Worm (Caenorhabditis elegans): Measurements from ENCODE around the gene rev-1.

rev-1 gene

DNA sequence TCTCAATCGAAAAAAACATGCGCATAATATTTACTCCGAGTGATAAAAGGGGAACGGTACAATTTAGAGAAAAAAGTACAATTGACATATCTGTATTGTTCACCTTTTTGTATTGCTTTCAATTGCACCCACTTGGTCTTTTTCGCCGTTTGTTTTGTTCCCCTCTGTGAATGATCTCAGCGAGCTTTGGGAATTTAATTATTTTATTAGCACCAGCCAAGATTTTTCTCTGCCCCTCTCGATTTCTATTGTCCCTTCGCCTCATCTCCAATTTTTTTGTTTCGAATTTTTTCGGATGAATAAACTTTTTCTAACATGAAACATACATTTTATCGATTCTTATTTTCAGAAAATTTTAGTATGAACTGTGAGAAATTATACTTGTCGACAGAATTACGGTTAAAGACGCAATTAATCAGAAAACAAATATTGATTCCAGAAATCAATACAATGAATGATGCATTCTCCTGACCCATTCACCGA, at the start of gene rev-1:
rev-1 (plus strand) TSS at position 433 of the 483 bp plus-strand sequence.
- TF ChIP-seq flt-1 (GFP tag; IDR thresholded peaks at IDR 0.05) (no peak), klf-2 (GFP tag; conservative IDR thresholded peaks at IDR 0.05) (no peak), ref-1 (GFP tag; conservative IDR thresholded peaks at IDR 0.05) (no peak), med-1 (GFP tag; optimal IDR thresholded peaks at IDR 0.05; ENCODE audit: insufficient read depth) (no peak), ztf-23 (GFP tag; IDR thresholded peaks at IDR 0.05) (no peak), ztf-29 (GFP tag; IDR thresholded peaks at IDR 0.05) (no peak), cog-1 (tag; optimal IDR thresholded peaks at IDR 0.05) (no peak), tab-1 (GFP tag; IDR thresholded peaks at IDR 0.05) (no peak), T22C8.4 (GFP tag; IDR thresholded peaks at IDR 0.05) (no peak)

DNA sequence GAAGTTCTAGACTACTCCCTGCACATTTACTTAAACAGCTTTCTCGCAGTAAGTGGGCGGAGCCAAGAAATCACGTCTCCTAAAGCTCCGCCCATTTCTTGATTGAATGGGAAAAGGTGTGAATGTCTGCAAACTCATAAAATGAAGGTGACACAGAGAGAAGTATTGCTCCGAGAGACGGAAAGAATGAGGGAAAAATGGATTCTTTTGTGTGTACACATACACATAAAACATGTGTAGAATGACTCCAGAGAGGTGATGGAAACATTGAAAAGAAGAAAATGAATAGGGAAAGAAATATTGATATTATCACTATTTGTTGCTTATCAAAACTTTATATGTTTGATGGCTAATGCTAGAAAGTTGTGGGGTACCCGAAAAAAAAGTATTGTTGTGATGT, 48.9 kb upstream of the rev-1 start:
- no peak for TF ChIP-seq cog-1 (tag; optimal IDR thresholded peaks at IDR 0.05)
- no peak for TF ChIP-seq ztf-29 (GFP tag; IDR thresholded peaks at IDR 0.05)
- no peak for TF ChIP-seq med-1 (GFP tag; optimal IDR thresholded peaks at IDR 0.05; ENCODE audit: insufficient read depth)
- TF ChIP-seq T22C8.4 (GFP tag; IDR thresholded peaks at IDR 0.05), result no peak
- TF ChIP-seq ztf-23 (GFP tag; IDR thresholded peaks at IDR 0.05), result no peak
- TF ChIP-seq klf-2 (GFP tag; conservative IDR thresholded peaks at IDR 0.05), result no peak
- TF ChIP-seq ref-1 (GFP tag; conservative IDR thresholded peaks at IDR 0.05), result no peak
- no peak for TF ChIP-seq flt-1 (GFP tag; IDR thresholded peaks at IDR 0.05)
- TF ChIP-seq tab-1 (GFP tag; IDR thresholded peaks at IDR 0.05), result no peak

DNA sequence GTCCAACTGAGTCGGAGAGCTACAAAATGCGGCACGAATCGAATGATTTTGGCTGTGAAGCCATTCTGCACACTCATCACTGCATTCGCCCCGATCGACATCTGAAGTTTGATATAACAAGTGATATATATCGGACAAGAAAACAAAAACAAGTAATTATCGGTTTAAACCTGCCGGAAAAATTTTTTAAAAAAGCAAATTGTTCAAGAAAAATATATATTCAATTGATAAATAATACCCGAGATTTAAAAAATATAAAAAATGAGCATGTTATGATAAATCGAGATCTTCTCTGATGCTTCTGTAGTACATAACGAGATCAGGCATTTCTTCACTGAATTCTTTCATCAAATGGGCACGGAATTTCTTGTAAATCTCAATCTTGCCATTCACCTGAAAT, 46.7 kb upstream of the rev-1 start, which contains the start of gene T09A5.5:
T09A5.5 (minus strand) TSS at position 101 of the 400 bp plus-strand sequence.
- no peak for TF ChIP-seq ref-1 (GFP tag; conservative IDR thresholded peaks at IDR 0.05)
- no peak for TF ChIP-seq cog-1 (tag; optimal IDR thresholded peaks at IDR 0.05)
- no peak for TF ChIP-seq klf-2 (GFP tag; conservative IDR thresholded peaks at IDR 0.05)
- TF ChIP-seq tab-1 (GFP tag; IDR thresholded peaks at IDR 0.05), result no peak
- TF ChIP-seq flt-1 (GFP tag; IDR thresholded peaks at IDR 0.05), result no peak
- TF ChIP-seq med-1 (GFP tag; optimal IDR thresholded peaks at IDR 0.05; ENCODE audit: insufficient read depth), result no peak
- TF ChIP-seq T22C8.4 (GFP tag; IDR thresholded peaks at IDR 0.05), result no peak
- TF ChIP-seq ztf-23 (GFP tag; IDR thresholded peaks at IDR 0.05), result no peak
- no peak for TF ChIP-seq ztf-29 (GFP tag; IDR thresholded peaks at IDR 0.05)

DNA sequence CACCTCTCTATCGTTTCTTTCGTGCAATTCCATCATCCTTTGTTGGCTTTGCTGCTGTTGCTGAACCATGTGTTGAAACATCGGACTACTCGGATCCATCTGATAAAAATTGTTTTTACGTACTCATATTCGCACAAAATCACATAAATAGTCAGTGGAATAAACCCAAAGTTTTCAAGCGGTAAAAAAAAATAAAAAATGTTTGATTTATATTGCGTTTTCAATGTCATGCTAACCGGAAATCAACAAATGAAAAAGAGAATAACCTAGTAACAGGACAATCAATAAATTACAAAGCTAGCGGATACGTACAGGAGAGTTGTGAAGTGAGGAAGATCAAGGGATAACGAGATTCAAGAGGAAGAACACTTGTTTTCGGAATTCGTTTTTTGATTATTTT, 45.5 kb upstream of the rev-1 start, which contains the start of gene mdt-10:
mdt-10 (minus strand) TSS at position 101 of the 400 bp plus-strand sequence.
- TF ChIP-seq ztf-23 (GFP tag; IDR thresholded peaks at IDR 0.05), result no peak
- no peak for TF ChIP-seq flt-1 (GFP tag; IDR thresholded peaks at IDR 0.05)
- no peak for TF ChIP-seq tab-1 (GFP tag; IDR thresholded peaks at IDR 0.05)

- no peak for TF ChIP-seq flt-1 (GFP tag; IDR thresholded peaks at IDR 0.05)
- TF ChIP-seq tab-1 (GFP tag; IDR thresholded peaks at IDR 0.05), result no peak
- TF ChIP-seq ref-1 (GFP tag; conservative IDR thresholded peaks at IDR 0.05), result no peak
- TF ChIP-seq cog-1 (tag; optimal IDR thresholded peaks at IDR 0.05), result no peak
- no peak for TF ChIP-seq klf-2 (GFP tag; conservative IDR thresholded peaks at IDR 0.05)
- TF ChIP-seq ztf-29 (GFP tag; IDR thresholded peaks at IDR 0.05), result no peak
- no peak for TF ChIP-seq ztf-23 (GFP tag; IDR thresholded peaks at IDR 0.05)
- no peak for TF ChIP-seq med-1 (GFP tag; optimal IDR thresholded peaks at IDR 0.05; ENCODE audit: insufficient read depth)
- TF ChIP-seq T22C8.4 (GFP tag; IDR thresholded peaks at IDR 0.05), result no peak
Measured at ce11 chrII:7855619-7856018, 44.8 kb upstream of the rev-1 start, which contains the start of gene mdmh-35. Gene mdmh-35 (minus strand): TSS chrII:7855719.

- TF ChIP-seq ztf-29 (GFP tag; IDR thresholded peaks at IDR 0.05), result no peak; the same call in 1 of the 2 replicates
- TF ChIP-seq flt-1 (GFP tag; IDR thresholded peaks at IDR 0.05), result peak; percentile 48; the same call in 1 of the 2 replicates
- no peak for TF ChIP-seq klf-2 (GFP tag; conservative IDR thresholded peaks at IDR 0.05)
- 0 out of 2 replicates have a peak, but pooled peaks have one; percentile 35 for TF ChIP-seq ztf-23 (GFP tag; IDR thresholded peaks at IDR 0.05)
- no peak for TF ChIP-seq ref-1 (GFP tag; conservative IDR thresholded peaks at IDR 0.05)
- peak; percentile 22 for TF ChIP-seq cog-1 (tag; optimal IDR thresholded peaks at IDR 0.05)
- TF ChIP-seq tab-1 (GFP tag; IDR thresholded peaks at IDR 0.05), result no peak
- no peak for TF ChIP-seq T22C8.4 (GFP tag; IDR thresholded peaks at IDR 0.05)
- TF ChIP-seq med-1 (GFP tag; optimal IDR thresholded peaks at IDR 0.05; ENCODE audit: insufficient read depth), result no peak
Measured at ce11 chrII:7857485-7858010, 42.9 kb upstream of the rev-1 start, which contains the start of the genes cec-3 and T09A5.15. Gene cec-3 (minus strand): TSS chrII:7857600. Gene T09A5.15 (plus strand): TSS chrII:7857960.

DNA sequence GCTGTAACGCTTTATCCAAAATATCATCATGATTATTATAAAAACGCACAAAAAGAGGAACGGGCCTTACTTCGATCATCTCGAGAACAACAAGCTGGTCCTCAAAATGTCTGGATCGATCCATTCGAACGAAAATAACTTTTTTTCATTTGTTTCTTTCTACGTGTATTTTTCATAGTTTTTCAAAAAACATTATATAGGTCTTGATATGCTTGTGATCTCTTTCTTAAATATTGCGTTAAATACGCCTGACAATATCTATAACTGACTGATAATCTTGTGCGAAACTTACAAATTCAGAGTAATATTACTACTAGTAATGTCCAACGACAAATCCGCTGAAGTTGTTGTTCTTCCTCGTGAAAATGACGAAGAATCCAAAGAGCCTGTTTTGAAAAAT, 42.3 kb upstream of the rev-1 start, which contains the start of gene sds-22:
sds-22 (plus strand) TSS at position 301 of the 400 bp plus-strand sequence.
- no peak for TF ChIP-seq ref-1 (GFP tag; conservative IDR thresholded peaks at IDR 0.05)
- TF ChIP-seq ztf-29 (GFP tag; IDR thresholded peaks at IDR 0.05), result no peak
- TF ChIP-seq tab-1 (GFP tag; IDR thresholded peaks at IDR 0.05), result no peak
- no peak for TF ChIP-seq T22C8.4 (GFP tag; IDR thresholded peaks at IDR 0.05)
- no peak for TF ChIP-seq ztf-23 (GFP tag; IDR thresholded peaks at IDR 0.05)
- TF ChIP-seq med-1 (GFP tag; optimal IDR thresholded peaks at IDR 0.05; ENCODE audit: insufficient read depth), result no peak
- TF ChIP-seq flt-1 (GFP tag; IDR thresholded peaks at IDR 0.05), result no peak
- TF ChIP-seq cog-1 (tag; optimal IDR thresholded peaks at IDR 0.05), result no peak
- no peak for TF ChIP-seq klf-2 (GFP tag; conservative IDR thresholded peaks at IDR 0.05)

DNA sequence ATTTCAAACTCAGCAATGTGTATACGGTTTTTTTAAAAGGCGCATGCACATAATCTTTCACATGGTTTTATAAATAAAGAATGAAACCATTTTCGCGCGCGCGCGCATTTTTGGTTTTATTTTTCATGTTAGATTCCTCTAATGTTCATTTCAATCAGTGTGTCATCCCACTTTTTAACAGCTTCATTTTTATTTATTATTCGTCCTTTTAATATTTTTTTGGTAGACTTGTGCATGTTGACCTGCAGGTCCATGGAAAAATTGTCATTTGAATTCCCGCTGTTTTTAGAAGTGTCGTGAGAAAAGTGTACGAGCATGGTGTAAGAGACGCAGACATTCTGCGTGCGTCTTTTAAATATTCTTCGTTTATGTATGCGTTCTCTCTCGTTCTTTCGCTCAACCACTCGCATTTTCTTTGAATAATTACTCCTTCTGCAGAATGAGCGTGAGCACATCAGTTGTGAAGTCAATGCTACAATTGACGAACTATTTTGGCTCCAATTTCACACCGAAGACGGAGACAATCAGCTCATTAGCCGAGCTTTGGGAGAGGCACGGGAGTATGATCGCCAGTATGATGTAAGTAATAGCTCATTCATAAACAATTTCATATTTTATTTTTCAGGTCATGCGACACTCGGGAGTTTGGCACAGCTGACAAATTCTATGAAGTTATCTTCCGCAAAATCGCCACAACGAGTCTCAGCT, 40.0 kb upstream of the rev-1 start, which contains the start of gene lin-5:
lin-5 (plus strand) TSS at position 354 of the 708 bp plus-strand sequence.
- TF ChIP-seq klf-2 (GFP tag; conservative IDR thresholded peaks at IDR 0.05) (0 out of 2 replicates have a peak, but pooled peaks have one; percentile 47), ztf-23 (GFP tag; IDR thresholded peaks at IDR 0.05) (no peak), cog-1 (tag; optimal IDR thresholded peaks at IDR 0.05) (peak; percentile 36), T22C8.4 (GFP tag; IDR thresholded peaks at IDR 0.05) (no peak), ztf-29 (GFP tag; IDR thresholded peaks at IDR 0.05) (no peak)

DNA sequence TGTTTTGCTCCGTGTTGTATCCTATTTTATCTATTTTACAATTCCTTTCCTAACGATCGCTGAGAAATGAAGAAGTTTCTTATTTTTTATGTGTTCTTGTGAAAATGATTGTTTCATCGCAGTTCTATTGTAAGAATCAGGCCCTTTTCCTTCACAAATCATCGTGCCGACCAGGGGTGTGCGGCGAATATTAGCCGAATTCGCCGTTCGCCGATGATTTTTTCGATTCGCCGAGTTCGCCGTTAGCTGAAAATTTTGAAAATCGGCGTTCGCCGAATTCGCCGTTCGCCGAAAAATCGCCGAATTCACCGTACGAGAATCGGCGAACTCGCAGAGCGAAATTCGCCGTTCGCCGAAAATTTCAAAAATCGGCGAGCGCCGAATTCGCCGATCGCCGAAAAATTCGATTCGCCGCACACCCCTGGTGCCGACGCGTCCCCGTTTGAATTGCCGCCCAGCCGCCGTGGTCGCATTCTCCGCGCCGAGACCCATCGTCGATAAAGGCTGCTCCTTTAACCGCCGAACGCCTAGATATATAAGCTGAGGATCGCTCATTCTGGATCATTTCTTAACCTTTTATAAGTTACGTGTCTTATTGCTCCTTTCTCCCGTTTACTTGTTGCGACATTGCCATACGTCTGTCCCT, 36.8 kb upstream of the rev-1 start:
- TF ChIP-seq klf-2 (GFP tag; conservative IDR thresholded peaks at IDR 0.05) (no peak), T22C8.4 (GFP tag; IDR thresholded peaks at IDR 0.05) (no peak), ztf-29 (GFP tag; IDR thresholded peaks at IDR 0.05) (no peak), med-1 (GFP tag; optimal IDR thresholded peaks at IDR 0.05; ENCODE audit: insufficient read depth) (no peak), ztf-23 (GFP tag; IDR thresholded peaks at IDR 0.05) (no peak), cog-1 (tag; optimal IDR thresholded peaks at IDR 0.05) (no peak), flt-1 (GFP tag; IDR thresholded peaks at IDR 0.05) (no peak), ref-1 (GFP tag; conservative IDR thresholded peaks at IDR 0.05) (no peak), tab-1 (GFP tag; IDR thresholded peaks at IDR 0.05) (no peak)
